Fruit fly (Drosophila melanogaster) whole organism, wandering third instar larva: Measurements from ENCODE around the gene Ntf-2r.

ENCODE experiments used
- Abd-B ChIP-seq: fragments of >200 bp; optimal IDR thresholded peaks from 2 replicates; lab custom pipeline; 2017; ENCODE audit warnings: missing biosample characterization, missing genetic modification characterization
- CrebA ChIP-seq: fragments of 200-800 bp; sonication (Bioruptor generic); optimal IDR thresholded peaks from 2 replicates; lab custom pipeline; 2016; ENCODE audit warnings: missing biosample characterization, mild to moderate bottlenecking, missing genetic modification characterization, borderline replicate concordance
- Dfd ChIP-seq: fragments of >200 bp; optimal IDR thresholded peaks from 2 replicates; lab custom pipeline; 2017; ENCODE audit warnings: missing biosample characterization, missing genetic modification characterization
- Dif ChIP-seq: fragments of 200-275, 200-300 bp; sonication (Bioruptor generic); optimal IDR thresholded peaks from 2 replicates; lab custom pipeline; 2018; ENCODE audit warnings: missing biosample characterization, missing genetic modification characterization; ENCODE audit not compliant: partially characterized antibody
- GATAd ChIP-seq: sonication (Bioruptor generic); optimal IDR thresholded peaks from 2 replicates; lab custom pipeline; 2016; ENCODE audit warnings: missing biosample characterization, missing genetic modification characterization
- HLH106 ChIP-seq: fragments of 200-800 bp; optimal IDR thresholded peaks from 3 replicates; lab custom pipeline; 2019; ENCODE audit warnings: missing biosample characterization, mild to moderate bottlenecking, missing genetic modification characterization, moderate library complexity
- Hnf4 ChIP-seq: fragments of 200-800 bp; sonication (Bioruptor generic); optimal IDR thresholded peaks from 2 replicates; lab custom pipeline; 2016; ENCODE audit warnings: missing biosample characterization, mild to moderate bottlenecking, missing genetic modification characterization
- Hr78 ChIP-seq: fragments of >200 bp; optimal IDR thresholded peaks from 2 replicates; lab custom pipeline; 2017; ENCODE audit warnings: missing biosample characterization, missing genetic modification characterization
- Hr83 ChIP-seq: fragments of 200-300 bp; sonication (Bioruptor generic); optimal IDR thresholded peaks from 2 replicates; lab custom pipeline; 2016; ENCODE audit warnings: missing biosample characterization, mild to moderate bottlenecking, missing genetic modification characterization, moderate library complexity; ENCODE audit not compliant: poor library complexity, severe bottlenecking
- Jra ChIP-seq: sonication (Bioruptor generic); optimal IDR thresholded peaks from 2 replicates; lab custom pipeline; 2016; ENCODE audit warnings: missing biosample characterization, missing genetic modification characterization
- Mio ChIP-seq: sonication (Bioruptor generic); optimal IDR thresholded peaks from 2 replicates; lab custom pipeline; 2016; ENCODE audit warnings: missing biosample characterization, missing genetic modification characterization
- Myc ChIP-seq: fragments of >200 bp; optimal IDR thresholded peaks from 2 replicates; lab custom pipeline; 2017
- Rel ChIP-seq, 2 experiments: fragments of 200-800 bp; sonication (Bioruptor generic) in 1 of 2; optimal IDR thresholded peaks; 2 replicates in 1 of 2; 3 replicates in 1 of 2; lab custom pipeline; 2016 to 2019; ENCODE audit warnings: mild to moderate bottlenecking in 2 of 2, missing biosample characterization in 2 of 2, missing genetic modification characterization in 2 of 2, moderate library complexity in 1 of 2
- Sp1 ChIP-seq: fragments of 200-800 bp; sonication (Bioruptor generic); optimal IDR thresholded peaks from 3 replicates; lab custom pipeline; 2019; ENCODE audit warnings: missing biosample characterization, mild to moderate bottlenecking, missing genetic modification characterization, moderate library complexity
- Vsx2 ChIP-seq: fragments of 200-300, 225-300 bp; sonication (Bioruptor generic); optimal IDR thresholded peaks from 2 replicates; lab custom pipeline; 2018; ENCODE audit warnings: missing biosample characterization, missing genetic modification characterization; ENCODE audit not compliant: partially characterized antibody
- br ChIP-seq: fragments of 200-800 bp; sonication (Bioruptor generic); optimal IDR thresholded peaks from 2 replicates; lab custom pipeline; 2016; ENCODE audit warnings: missing biosample characterization, missing genetic modification characterization
- dl ChIP-seq, 2 experiments: fragments of 175-275, 200-275 bp in 1 of 2; fragments of 200-275 bp in 1 of 2; sonication (Bioruptor generic); optimal IDR thresholded peaks; lab custom pipeline; 2018; ENCODE audit warnings: mild to moderate bottlenecking in 2 of 2, missing biosample characterization in 2 of 2, missing genetic modification characterization in 2 of 2, moderate library complexity in 2 of 2; ENCODE audit not compliant: partially characterized antibody in 2 of 2, insufficient read depth in 1 of 2
- dmrt93B ChIP-seq: fragments of 200-800 bp; sonication (Bioruptor generic); optimal IDR thresholded peaks from 2 replicates; lab custom pipeline; 2018; ENCODE audit warnings: missing biosample characterization, mild to moderate bottlenecking, missing genetic modification characterization
- dsf ChIP-seq: sonication (Bioruptor generic); optimal IDR thresholded peaks from 2 replicates; lab custom pipeline; 2016; ENCODE audit warnings: missing biosample characterization, missing genetic modification characterization, borderline replicate concordance
- ey ChIP-seq: fragments of 200-800 bp; sonication (Bioruptor generic); optimal IDR thresholded peaks from 2 replicates; lab custom pipeline; 2016; ENCODE audit warnings: missing biosample characterization, missing genetic modification characterization
- foxo ChIP-seq, 2 experiments: fragments of 200-800 bp; sonication (Bioruptor generic); optimal IDR thresholded peaks; 2 replicates in 1 of 2; 3 replicates in 1 of 2; lab custom pipeline; 2016 to 2017; ENCODE audit warnings: missing biosample characterization in 2 of 2, missing genetic modification characterization in 2 of 2
- fru ChIP-seq: fragments of 200-800 bp; sonication (Bioruptor generic); optimal IDR thresholded peaks from 3 replicates; lab custom pipeline; 2016; ENCODE audit warnings: missing biosample characterization, mild to moderate bottlenecking, missing genetic modification characterization
- h ChIP-seq: fragments of 200-800 bp; sonication (Bioruptor generic); optimal IDR thresholded peaks from 3 replicates; lab custom pipeline; 2016; ENCODE audit warnings: missing biosample characterization, mild to moderate bottlenecking, missing genetic modification characterization
- jim ChIP-seq: fragments of 175-275, 200-325 bp; sonication (Bioruptor generic); optimal IDR thresholded peaks from 2 replicates; lab custom pipeline; 2016; ENCODE audit warnings: missing biosample characterization, mild to moderate bottlenecking, missing genetic modification characterization
- lola ChIP-seq: fragments of >200 bp; optimal IDR thresholded peaks from 2 replicates; lab custom pipeline; 2017; ENCODE audit warnings: missing biosample characterization, missing genetic modification characterization
- psq ChIP-seq: fragments of 200-800 bp; sonication (Bioruptor generic); optimal IDR thresholded peaks from 3 replicates; lab custom pipeline; 2017; ENCODE audit warnings: missing biosample characterization, mild to moderate bottlenecking, missing genetic modification characterization, moderate library complexity
- rgr ChIP-seq: fragments of 200-800 bp; sonication (Bioruptor generic); optimal IDR thresholded peaks from 3 replicates; lab custom pipeline; 2016; ENCODE audit warnings: missing biosample characterization, mild to moderate bottlenecking, missing genetic modification characterization
- sage ChIP-seq: fragments of 200-800 bp; sonication (Bioruptor generic); optimal IDR thresholded peaks from 2 replicates; lab custom pipeline; 2016; ENCODE audit warnings: missing biosample characterization, mild to moderate bottlenecking, missing genetic modification characterization
- usp ChIP-seq: fragments of >200 bp; optimal IDR thresholded peaks from 2 replicates; lab custom pipeline; 2017; ENCODE audit warnings: missing biosample characterization, missing genetic modification characterization
- woc ChIP-seq: sonication (Bioruptor generic); optimal IDR thresholded peaks from 2 replicates; lab custom pipeline; 2016; ENCODE audit warnings: missing biosample characterization, mild to moderate bottlenecking, missing genetic modification characterization

The Ntf-2r gene

dm6 chr2L:18467464-18467863 is 13.0 kb downstream of the Ntf-2r start:
- TF ChIP-seq CrebA (GFP tag; lab: Kevin White, UChicago) = peak; percentile 26
- TF ChIP-seq dl (GFP tag; optimal IDR thresholded peaks at IDR 0.05; lab: Kevin White, UChicago; ENCODE audit: insufficient read depth in 1 of 2, partially characterized antibody in 2 of 2) = peak in 1 of 2 experiments; percentile 16
- TF ChIP-seq Dif (GFP tag; lab: Kevin White, UChicago) = peak; percentile 10
- peak; percentile 67 for TF ChIP-seq psq
- no peak for TF ChIP-seq Jra (GFP tag; lab: Kevin White, UChicago)
- TF ChIP-seq jim (GFP tag; lab: Kevin White, UChicago) = no peak
- TF ChIP-seq GATAd (GFP tag; lab: Kevin White, UChicago) = no peak

- TF ChIP-seq dmrt93B (peak; percentile 11), ey (GFP tag; lab: Kevin White, UChicago) (no peak), Abd-B (GFP tag; lab: Kevin White, UChicago) (no peak), rgr (GFP tag; lab: Kevin White, UChicago) (peak; percentile 14), Hr78 (GFP tag; lab: Kevin White, UChicago) (no peak), dl (GFP tag; optimal IDR thresholded peaks at IDR 0.05; lab: Kevin White, UChicago; ENCODE audit: insufficient read depth in 1 of 2, partially characterized antibody in 2 of 2) (no peak), sage (GFP tag; lab: Kevin White, UChicago) (no peak), Sp1 (GFP tag; lab: Kevin White, UChicago) (peak; percentile 67), HLH106 (peak; percentile 54)
- TF ChIP-seq, all 38 proteins: peak for 4
Observed at dm6 chr2L:18468010-18468409, 13.6 kb downstream of the Ntf-2r start.

- TF ChIP-seq h (GFP tag; lab: Kevin White, UChicago) (peak; percentile 21), br (GFP tag; lab: Kevin White, UChicago) (peak; percentile 23), HLH106 (peak; percentile 37), Rel (GFP tag; optimal IDR thresholded peaks at IDR 0.05; lab: Kevin White, UChicago) (no peak), Rel (tag; optimal IDR thresholded peaks at IDR 0.05; lab: Kevin White, UChicago) (no peak), fru (GFP tag; lab: Kevin White, UChicago) (peak; percentile 40), psq (peak; percentile 97), dl (GFP tag; optimal IDR thresholded peaks at IDR 0.05; lab: Kevin White, UChicago; ENCODE audit: insufficient read depth in 1 of 2, partially characterized antibody in 2 of 2) (peak; percentile 5 to 14), woc (peak; percentile 36), Abd-B (GFP tag; lab: Kevin White, UChicago) (no peak), jim (GFP tag; lab: Kevin White, UChicago) (no peak), Myc (no peak), dmrt93B (no peak), rgr (GFP tag; lab: Kevin White, UChicago) (peak; percentile 3), lola (GFP tag; lab: Kevin White, UChicago) (no peak), Vsx2 (GFP tag; lab: Kevin White, UChicago) (no peak), Hnf4 (GFP tag; lab: Kevin White, UChicago) (peak; percentile 6), sage (GFP tag; lab: Kevin White, UChicago) (no peak), foxo (GFP tag; optimal IDR thresholded peaks at IDR 0.05; lab: Kevin White, UChicago) (peak in 1 of 2 experiments; percentile 45), ey (GFP tag; lab: Kevin White, UChicago) (peak; percentile 53), Dfd (GFP tag; lab: Kevin White, UChicago) (no peak), Dif (GFP tag; lab: Kevin White, UChicago) (peak; percentile 51), Mio (GFP tag; lab: Kevin White, UChicago) (no peak), Hr83 (GFP tag; lab: Kevin White, UChicago) (no peak)
Observed at dm6 chr2L:18468607-18469015, 14.2 kb downstream of the Ntf-2r start.

DNA sequence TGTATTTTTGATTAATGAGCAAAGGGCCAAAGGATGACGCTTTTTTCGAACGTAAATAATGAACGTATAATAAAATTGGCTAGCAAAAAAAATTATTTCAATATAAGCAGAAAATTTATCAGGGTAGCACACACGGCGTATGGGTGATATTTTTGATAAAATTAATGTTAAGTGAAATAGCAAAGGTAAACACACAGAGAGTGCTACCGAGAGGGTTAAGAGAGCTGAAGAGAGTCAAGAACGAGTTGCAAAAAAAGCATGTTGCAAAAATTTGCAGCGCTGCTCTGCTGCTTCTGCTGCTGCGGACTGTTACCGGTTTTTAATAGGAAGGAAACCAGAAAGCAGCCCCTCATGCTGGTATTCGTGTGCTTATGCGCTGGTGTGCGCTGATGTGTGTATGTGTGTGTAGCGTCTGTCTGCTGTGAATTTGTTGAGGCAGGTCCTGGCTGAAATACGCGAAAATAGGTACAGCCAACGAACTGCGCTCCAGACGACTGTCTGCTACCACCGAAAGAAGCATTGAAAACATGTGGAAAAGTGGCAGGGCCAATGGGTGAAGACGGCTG is 15.2 kb downstream of the Ntf-2r start:
- TF ChIP-seq psq (peak; percentile 31), jim (GFP tag; lab: Kevin White, UChicago) (no peak), dl (GFP tag; optimal IDR thresholded peaks at IDR 0.05; lab: Kevin White, UChicago; ENCODE audit: insufficient read depth in 1 of 2, partially characterized antibody in 2 of 2) (no peak), lola (GFP tag; lab: Kevin White, UChicago) (no peak), Vsx2 (GFP tag; lab: Kevin White, UChicago) (peak; percentile 62), dsf (GFP tag; lab: Kevin White, UChicago) (no peak), usp (GFP tag; lab: Kevin White, UChicago) (no peak)
